Worm (Caenorhabditis elegans) whole organism, L3 larva: Measurements from ENCODE around the gene garr-1.

ENCODE experiments used
- R02D3.7 ChIP-seq: fragments of 150-350 bp; optimal IDR thresholded peaks from 2 replicates; lab custom pipeline; 2014; ENCODE audit warnings: missing biosample characterization, missing genetic modification characterization
- ZK546.5 ChIP-seq: sonication (generic microtip); optimal IDR thresholded peaks from 2 replicates; lab custom pipeline; 2017; ENCODE audit warnings: missing biosample characterization, missing genetic modification characterization
- aly-2 ChIP-seq: fragments of 150-350 bp; optimal IDR thresholded peaks from 2 replicates; lab custom pipeline; 2014; ENCODE audit warnings: missing biosample characterization, missing genetic modification characterization
- ama-1 ChIP-seq: fragments of 150-350 bp; optimal IDR thresholded peaks from 2 replicates; lab custom pipeline; 2018
- ceh-16 ChIP-seq: sonication (generic microtip); optimal IDR thresholded peaks from 2 replicates; lab custom pipeline; 2017; ENCODE audit warnings: missing biosample characterization, missing genetic modification characterization
- ceh-28 ChIP-seq: fragments of 150-350 bp; optimal IDR thresholded peaks from 2 replicates; lab custom pipeline; 2014; ENCODE audit warnings: missing biosample characterization, missing genetic modification reagents, missing genetic modification characterization
- ceh-82 ChIP-seq: fragments of 150-350 bp; optimal IDR thresholded peaks from 2 replicates; lab custom pipeline; 2014; ENCODE audit warnings: missing biosample characterization, missing genetic modification characterization
- ceh-9 ChIP-seq: sonication (generic microtip); optimal IDR thresholded peaks from 2 replicates; lab custom pipeline; 2018; ENCODE audit warnings: missing biosample characterization, missing genetic modification characterization
- egl-27 ChIP-seq: sonication (generic microtip); optimal IDR thresholded peaks from 4 replicates; lab custom pipeline; 2017; ENCODE audit warnings: missing biosample characterization, missing genetic modification reagents, missing genetic modification characterization
- egl-5 ChIP-seq: fragments of 150-350 bp; optimal IDR thresholded peaks from 2 replicates; lab custom pipeline; 2017; ENCODE audit warnings: missing biosample characterization, missing genetic modification reagents, missing genetic modification characterization, inconsistent platforms
- elt-1 ChIP-seq: fragments of 150-350 bp; optimal IDR thresholded peaks from 2 replicates; lab custom pipeline; 2014; ENCODE audit warnings: missing biosample characterization, missing genetic modification characterization
- elt-2 ChIP-seq: sonication (generic microtip); optimal IDR thresholded peaks from 2 replicates; lab custom pipeline; 2016; ENCODE audit warnings: missing genetic modification reagents, mild to moderate bottlenecking, missing genetic modification characterization, missing compliant biosample characterization
- elt-3 ChIP-seq, 3 experiments: fragments of 150-350 bp in 1 of 3; sonication (generic microtip) in 2 of 3; optimal IDR thresholded peaks; 2 replicates in 2 of 3; 4 replicates in 1 of 3; lab custom pipeline; 2014 to 2017; ENCODE audit warnings: missing biosample characterization in 3 of 3, missing genetic modification characterization in 3 of 3
- eor-1 ChIP-seq, 2 experiments: fragments of 150-350 bp; optimal IDR thresholded peaks; 2 replicates each; lab custom pipeline; 2014 to 2018; ENCODE audit warnings: missing biosample characterization in 2 of 2, missing genetic modification characterization in 2 of 2
- fkh-10 ChIP-seq: sonication (generic microtip); optimal IDR thresholded peaks from 2 replicates; lab custom pipeline; 2017; ENCODE audit warnings: missing biosample characterization, missing genetic modification reagents, missing genetic modification characterization
- fkh-2 ChIP-seq: fragments of 150-350 bp; optimal IDR thresholded peaks from 2 replicates; lab custom pipeline; 2014; ENCODE audit warnings: missing biosample characterization, missing genetic modification reagents, missing genetic modification characterization
- fos-1 ChIP-seq: fragments of 150-350 bp; optimal IDR thresholded peaks from 2 replicates; lab custom pipeline; 2014; ENCODE audit warnings: missing biosample characterization, missing genetic modification characterization
- hmg-11 ChIP-seq: sonication (generic microtip); optimal IDR thresholded peaks from 2 replicates; lab custom pipeline; 2016; ENCODE audit warnings: missing genetic modification characterization, missing compliant biosample characterization
- jun-1 ChIP-seq: fragments of 150-350 bp; optimal IDR thresholded peaks from 2 replicates; lab custom pipeline; 2014; ENCODE audit warnings: missing biosample characterization, missing genetic modification reagents, missing genetic modification characterization
- lin-15B ChIP-seq: fragments of 150-350 bp; optimal IDR thresholded peaks from 2 replicates; lab custom pipeline; 2014; ENCODE audit warnings: missing biosample characterization, missing genetic modification characterization
- lin-39 ChIP-seq: fragments of 150-350 bp; optimal IDR thresholded peaks from 2 replicates; lab custom pipeline; 2018; ENCODE audit warnings: missing biosample characterization, missing genetic modification reagents, missing genetic modification characterization
- lsy-12 ChIP-seq: sonication (generic microtip); optimal IDR thresholded peaks from 2 replicates; lab custom pipeline; 2016; ENCODE audit warnings: mild to moderate bottlenecking, missing genetic modification characterization, missing compliant biosample characterization
- mdl-1 ChIP-seq: fragments of 150-350 bp; optimal IDR thresholded peaks from 2 replicates; lab custom pipeline; 2014; ENCODE audit warnings: missing biosample characterization, missing genetic modification characterization
- mml-1 ChIP-seq: fragments of 150-350 bp; sonication (generic microtip); optimal IDR thresholded peaks from 3 replicates; lab custom pipeline; 2014; ENCODE audit warnings: missing biosample characterization, missing genetic modification characterization
- nfya-1 ChIP-seq: sonication (generic microtip); optimal IDR thresholded peaks from 2 replicates; lab custom pipeline; 2017; ENCODE audit warnings: missing genetic modification characterization, mild to moderate bottlenecking, missing compliant biosample characterization, antibody characterized with exemption, moderate library complexity; ENCODE audit not compliant: insufficient read depth
- nhr-11 ChIP-seq: fragments of 150-350 bp; optimal IDR thresholded peaks from 2 replicates; lab custom pipeline; 2014; ENCODE audit warnings: missing biosample characterization, missing genetic modification characterization
- nhr-12 ChIP-seq: fragments of 150-350 bp; optimal IDR thresholded peaks from 2 replicates; lab custom pipeline; 2014; ENCODE audit warnings: missing biosample characterization, missing genetic modification characterization
- nhr-23 ChIP-seq: fragments of 150-350 bp; optimal IDR thresholded peaks from 2 replicates; lab custom pipeline; 2014; ENCODE audit warnings: missing biosample characterization, missing genetic modification reagents, missing genetic modification characterization
- nhr-237 ChIP-seq: fragments of 150-350 bp; optimal IDR thresholded peaks from 2 replicates; lab custom pipeline; 2014; ENCODE audit warnings: missing biosample characterization, missing genetic modification characterization
- nhr-25 ChIP-seq: sonication (generic microtip); optimal IDR thresholded peaks from 2 replicates; lab custom pipeline; 2017; ENCODE audit warnings: missing biosample characterization, missing genetic modification characterization
- nhr-28 ChIP-seq: fragments of 150-350 bp; optimal IDR thresholded peaks from 2 replicates; lab custom pipeline; 2014; ENCODE audit warnings: missing biosample characterization, missing genetic modification characterization
- nhr-43 ChIP-seq: sonication (generic microtip); optimal IDR thresholded peaks from 2 replicates; lab custom pipeline; 2016; ENCODE audit warnings: mild to moderate bottlenecking, missing genetic modification characterization, missing compliant biosample characterization; ENCODE audit not compliant: poor library complexity, severe bottlenecking
- nhr-67 ChIP-seq: fragments of 150-350 bp; optimal IDR thresholded peaks from 2 replicates; lab custom pipeline; 2014; ENCODE audit warnings: missing biosample characterization, missing genetic modification characterization
- nhr-76 ChIP-seq: fragments of 150-350 bp; sonication (generic microtip); optimal IDR thresholded peaks from 5 replicates; lab custom pipeline; 2014; ENCODE audit warnings: missing biosample characterization, missing genetic modification characterization
- nhr-77 ChIP-seq: fragments of 150-350 bp; optimal IDR thresholded peaks from 2 replicates; lab custom pipeline; 2014; ENCODE audit warnings: missing biosample characterization, missing genetic modification characterization
- pha-4 ChIP-seq: fragments of 150-350 bp; optimal IDR thresholded peaks from 2 replicates; lab custom pipeline; 2014; ENCODE audit warnings: missing biosample characterization, missing genetic modification reagents, missing genetic modification characterization
- pqm-1 ChIP-seq: fragments of 150-350 bp; optimal IDR thresholded peaks from 2 replicates; lab custom pipeline; 2017; ENCODE audit warnings: missing biosample characterization, missing genetic modification characterization, inconsistent platforms
- sea-2 ChIP-seq: fragments of 150-350 bp; sonication (generic microtip); optimal IDR thresholded peaks from 4 replicates; lab custom pipeline; 2014; ENCODE audit warnings: missing biosample characterization, missing genetic modification reagents, missing genetic modification characterization
- skn-1 ChIP-seq: fragments of 150-350 bp; optimal IDR thresholded peaks from 2 replicates; lab custom pipeline; 2014; ENCODE audit warnings: missing biosample characterization, missing genetic modification characterization
- snpc-4 ChIP-seq: fragments of 150-350 bp; optimal IDR thresholded peaks from 2 replicates; lab custom pipeline; 2014; ENCODE audit warnings: missing biosample characterization, missing genetic modification characterization
- tbx-2 ChIP-seq: sonication (generic microtip); optimal IDR thresholded peaks from 2 replicates; lab custom pipeline; 2016; ENCODE audit warnings: mild to moderate bottlenecking, missing genetic modification characterization, missing compliant biosample characterization
- unc-39 ChIP-seq: sonication (generic microtip); optimal IDR thresholded peaks from 4 replicates; lab custom pipeline; 2017; ENCODE audit warnings: missing biosample characterization, missing genetic modification characterization
- unc-62 ChIP-seq: fragments of 150-350 bp; sonication (generic microtip); optimal IDR thresholded peaks from 4 replicates; lab custom pipeline; 2014; ENCODE audit warnings: missing biosample characterization, missing genetic modification reagents, missing genetic modification characterization
- zag-1 ChIP-seq: fragments of 150-350 bp; optimal IDR thresholded peaks from 2 replicates; lab custom pipeline; 2014; ENCODE audit warnings: missing biosample characterization, missing genetic modification characterization
- ztf-11 ChIP-seq: fragments of 150-350 bp; optimal IDR thresholded peaks from 2 replicates; lab custom pipeline; 2014; ENCODE audit warnings: missing biosample characterization, missing genetic modification characterization
- ztf-4 ChIP-seq: fragments of 150-350 bp; optimal IDR thresholded peaks from 2 replicates; lab custom pipeline; 2014; ENCODE audit warnings: missing biosample characterization, missing genetic modification characterization

Gene garr-1

DNA sequence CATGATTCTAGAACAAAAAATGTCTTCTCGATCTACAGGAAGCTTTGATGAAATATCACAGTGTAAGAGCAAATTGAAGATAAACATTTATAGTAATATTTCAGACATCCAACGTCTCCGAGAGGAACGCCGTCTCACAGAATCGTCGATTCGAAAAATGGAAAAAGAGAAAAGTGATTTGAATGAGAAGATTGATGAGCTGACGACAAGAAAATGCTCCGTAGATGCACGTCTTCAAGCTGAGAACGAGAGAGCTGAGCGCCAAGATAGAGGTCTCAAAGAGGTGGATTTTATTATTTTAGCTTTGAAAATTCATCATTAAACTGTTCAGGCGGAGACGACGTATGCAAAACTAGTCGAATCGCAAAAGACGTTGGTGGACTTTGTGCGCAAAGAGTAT lies 37.9 kb upstream of the garr-1 start, which contains the start of gene ssna-1:
Gene ssna-1 (plus strand): TSS at position 12 of the 400 bp plus-strand sequence.
- TF ChIP-seq zag-1 (tag; lab: Kevin White, UChicago) (no peak), ama-1 (lab: Kevin White, UChicago) (no peak), nhr-43 (tag; lab: Kevin White, UChicago) (no peak), elt-3 (tag; optimal IDR thresholded peaks at IDR 0.05; lab: Kevin White, UChicago) (no peak), nhr-237 (no peak), mml-1 (tag; lab: Kevin White, UChicago) (no peak), pqm-1 (tag; lab: Kevin White, UChicago) (no peak), ztf-11 (tag; lab: Kevin White, UChicago) (no peak), ceh-82 (no peak), fos-1 (tag; lab: Kevin White, UChicago) (no peak), R02D3.7 (tag; lab: Kevin White, UChicago) (no peak), lin-15B (tag; lab: Kevin White, UChicago) (no peak), elt-2 (tag; lab: Kevin White, UChicago) (no peak), ceh-28 (no peak), nhr-25 (tag; lab: Kevin White, UChicago) (no peak), eor-1 (tag; optimal IDR thresholded peaks at IDR 0.05; lab: Kevin White, UChicago) (no peak), ZK546.5 (no peak), hmg-11 (tag; lab: Kevin White, UChicago) (no peak)

- no peak for TF ChIP-seq elt-3 (tag; optimal IDR thresholded peaks at IDR 0.05; lab: Kevin White, UChicago)
- TF ChIP-seq lin-15B (tag; lab: Kevin White, UChicago) = peak; percentile 79
- peak; percentile 32 for TF ChIP-seq nhr-76 (tag; lab: Kevin White, UChicago)
- no peak for TF ChIP-seq unc-62 (GFP tag; lab: Kevin White, UChicago)
- TF ChIP-seq elt-1 (tag; lab: Kevin White, UChicago) = peak; percentile 34
- peak; percentile 91 for TF ChIP-seq R02D3.7 (tag; lab: Kevin White, UChicago)
- peak; percentile 77 for TF ChIP-seq skn-1
- TF ChIP-seq pha-4 (tag; lab: Kevin White, UChicago) = peak; percentile 89
- TF ChIP-seq fkh-2 = no peak
- no peak for TF ChIP-seq fos-1 (tag; lab: Kevin White, UChicago)
- TF ChIP-seq eor-1 (tag; optimal IDR thresholded peaks at IDR 0.05; lab: Kevin White, UChicago) = no peak
- peak; percentile 88 for TF ChIP-seq lin-39
- no peak for TF ChIP-seq nhr-237
- TF ChIP-seq snpc-4 (tag; lab: Kevin White, UChicago) = peak; percentile 77
- TF ChIP-seq ceh-9 (tag; lab: Kevin White, UChicago) = no peak
- TF ChIP-seq nhr-28 = no peak
- peak; percentile 73 for TF ChIP-seq elt-2 (tag; lab: Kevin White, UChicago)
- TF ChIP-seq nhr-77 (tag; lab: Kevin White, UChicago) = peak; percentile 48
- TF ChIP-seq egl-5 (tag; lab: Kevin White, UChicago) = peak; percentile 76
- peak; percentile 83 for TF ChIP-seq tbx-2 (tag; lab: Kevin White, UChicago)
- TF ChIP-seq aly-2 = no peak
- TF ChIP-seq ceh-16 (tag; lab: Kevin White, UChicago) = no peak
- TF ChIP-seq nhr-25 (tag; lab: Kevin White, UChicago) = peak; percentile 72
- peak; percentile 88 for TF ChIP-seq ceh-82
- TF ChIP-seq nhr-67 (tag; lab: Kevin White, UChicago) = peak; percentile 42
- TF ChIP-seq nfya-1 (tag; lab: Kevin White, UChicago) = peak; percentile 80
- peak; percentile 92 for TF ChIP-seq nhr-23 (tag; lab: Kevin White, UChicago)
- TF ChIP-seq zag-1 (tag; lab: Kevin White, UChicago) = peak; percentile 48
- peak; percentile 70 for TF ChIP-seq jun-1 (tag; lab: Kevin White, UChicago)
- TF ChIP-seq sea-2 (GFP tag; lab: Kevin White, UChicago) = no peak
- no peak for TF ChIP-seq unc-39 (tag; lab: Kevin White, UChicago)
- peak; percentile 27 for TF ChIP-seq ama-1 (lab: Kevin White, UChicago)
- TF ChIP-seq ztf-4 = no peak
- TF ChIP-seq mdl-1 (tag; lab: Kevin White, UChicago) = no peak
- TF ChIP-seq lsy-12 (tag; lab: Kevin White, UChicago) = peak; percentile 86
- TF ChIP-seq nhr-43 (tag; lab: Kevin White, UChicago) = peak; percentile 97
- no peak for TF ChIP-seq nhr-11
- TF ChIP-seq mml-1 (tag; lab: Kevin White, UChicago) = no peak
- TF ChIP-seq egl-27 (tag; lab: Kevin White, UChicago) = no peak
- TF ChIP-seq nhr-12 (tag; lab: Kevin White, UChicago) = no peak
- peak; percentile 96 for TF ChIP-seq hmg-11 (tag; lab: Kevin White, UChicago)
- no peak for TF ChIP-seq ZK546.5
- peak; percentile 50 for TF ChIP-seq fkh-10 (GFP tag; lab: Kevin White, UChicago)
- peak; percentile 4 for TF ChIP-seq pqm-1 (tag; lab: Kevin White, UChicago)
- peak; percentile 86 for TF ChIP-seq ceh-28
Measured at ce11 chrIV:390279-390678, 35.7 kb upstream of the garr-1 start, which contains the start of the genes ears-2 and uncp-18. Gene ears-2 (minus strand): TSS chrIV:390468. Gene uncp-18 (plus strand): TSS chrIV:390560.
